Worm (Caenorhabditis elegans) whole organism, L4 larva: ENCODE measurements around the gene dhps-1.

Experiments
- D1046.2 ChIP-seq: fragments of 200-800 bp; sonication (Bioruptor generic); IDR thresholded peaks from 2 replicates; pipeline ENCODE4 v1.3.6; 2022; ENCODE audit warnings: missing genetic modification characterization, missing compliant biosample characterization
- F37D6.2 ChIP-seq: sonication (generic microtip); optimal IDR thresholded peaks from 2 replicates; lab custom pipeline; 2016; ENCODE audit warnings: mild to moderate bottlenecking, missing genetic modification characterization, missing compliant biosample characterization
- F44E2.7 ChIP-seq: fragments of 200-800 bp; sonication (Bioruptor generic); IDR thresholded peaks from 2 replicates; pipeline ENCODE4 v2.1.2; 2022; ENCODE audit warnings: missing genetic modification characterization, missing compliant biosample characterization
- F49E8.2 ChIP-seq: sonication (generic microtip); optimal IDR thresholded peaks from 2 replicates; lab custom pipeline; 2016; ENCODE audit warnings: missing compliant biosample characterization, mild to moderate bottlenecking, missing genetic modification characterization, borderline replicate concordance
- T20F7.1 ChIP-seq: fragments of 200-800 bp; sonication (Bioruptor generic); optimal IDR thresholded peaks from 2 replicates; lab custom pipeline; 2018; ENCODE audit warnings: mild to moderate bottlenecking, missing genetic modification characterization, missing compliant biosample characterization
- Y105C5A.15 ChIP-seq: fragments of 200-800 bp; sonication (Bioruptor generic); IDR thresholded peaks from 2 replicates; pipeline ENCODE4 v1.3.6; 2022; ENCODE audit warnings: missing genetic modification characterization, missing compliant biosample characterization
- ZK337.2 ChIP-seq: fragments of 200-800 bp; sonication (Bioruptor generic); IDR thresholded peaks from 2 replicates; pipeline ENCODE4 v1.3.6; 2022; ENCODE audit warnings: missing genetic modification reagents, missing genetic modification characterization, missing compliant biosample characterization
- arid-1 ChIP-seq: fragments of 200-800 bp; sonication (Bioruptor generic); conservative IDR thresholded peaks from 2 replicates; pipeline ENCODE4 v1.3.6; 2022; ENCODE audit warnings: missing genetic modification reagents, missing genetic modification characterization, missing compliant biosample characterization
- attf-4 ChIP-seq: sonication (generic microtip); optimal IDR thresholded peaks from 3 replicates; lab custom pipeline; 2017; ENCODE audit warnings: missing biosample characterization, missing genetic modification characterization
- ceh-44 ChIP-seq: fragments of 200-800 bp; sonication (Bioruptor generic); IDR thresholded peaks from 2 replicates; pipeline ENCODE4 v1.3.6; 2022; ENCODE audit warnings: missing genetic modification reagents, missing genetic modification characterization, missing compliant biosample characterization
- ceh-62 ChIP-seq: sonication (generic microtip); optimal IDR thresholded peaks from 2 replicates; lab custom pipeline; 2017; ENCODE audit warnings: missing biosample characterization, missing genetic modification characterization
- cey-2 ChIP-seq: sonication (generic microtip); optimal IDR thresholded peaks from 3 replicates; lab custom pipeline; 2017; ENCODE audit warnings: missing genetic modification characterization, mild to moderate bottlenecking, missing compliant biosample characterization, antibody characterized with exemption, borderline replicate concordance; ENCODE audit not compliant: insufficient read depth
- daf-16 ChIP-seq, 3 experiments: sonication (generic microtip); optimal IDR thresholded peaks; 2 replicates each; lab custom pipeline; 2016 to 2017; ENCODE audit warnings: missing genetic modification characterization in 3 of 3, missing genetic modification reagents in 3 of 3, mild to moderate bottlenecking in 2 of 3, missing compliant biosample characterization in 2 of 3, missing biosample characterization in 1 of 3, moderate library complexity in 1 of 3
- daf-19 ChIP-seq: fragments of 200-800 bp; sonication (Bioruptor generic); conservative IDR thresholded peaks from 2 replicates; pipeline ENCODE4 v1.3.6; 2022; ENCODE audit warnings: missing genetic modification characterization, missing compliant biosample characterization
- dmd-8 ChIP-seq: fragments of 200-800 bp; sonication (Bioruptor generic); IDR thresholded peaks from 2 replicates; pipeline ENCODE4 v1.3.6; 2022; ENCODE audit warnings: missing genetic modification characterization, missing compliant biosample characterization
- dmd-9 ChIP-seq: fragments of 200-800 bp; sonication (Bioruptor generic); IDR thresholded peaks from 2 replicates; pipeline ENCODE4 v1.3.6; 2022; ENCODE audit warnings: missing genetic modification reagents, missing genetic modification characterization, missing compliant biosample characterization
- duxl-1 ChIP-seq: sonication (generic microtip); optimal IDR thresholded peaks from 2 replicates; lab custom pipeline; 2016; ENCODE audit warnings: mild to moderate bottlenecking, missing genetic modification characterization, moderate library complexity, missing compliant biosample characterization; ENCODE audit not compliant: poor library complexity
- dve-1 ChIP-seq: sonication (generic microtip); optimal IDR thresholded peaks from 2 replicates; lab custom pipeline; 2017; ENCODE audit warnings: antibody characterized with exemption, mild to moderate bottlenecking, missing genetic modification characterization, missing compliant biosample characterization; ENCODE audit not compliant: insufficient read depth
- egl-27 ChIP-seq: sonication (generic microtip); optimal IDR thresholded peaks from 3 replicates; lab custom pipeline; 2017; ENCODE audit warnings: missing biosample characterization, missing genetic modification reagents, missing genetic modification characterization
- egl-43 ChIP-seq: fragments of 200-800 bp; sonication (Bioruptor generic); IDR thresholded peaks from 2 replicates; pipeline ENCODE4 v1.3.6; 2022; ENCODE audit warnings: missing genetic modification reagents, missing genetic modification characterization, missing compliant biosample characterization
- gei-8 ChIP-seq: fragments of 200-800 bp; sonication (Bioruptor generic); optimal IDR thresholded peaks from 2 replicates; lab custom pipeline; 2018; ENCODE audit warnings: mild to moderate bottlenecking, missing genetic modification characterization, missing compliant biosample characterization
- hif-1 ChIP-seq, 2 experiments: sonication (generic microtip); optimal IDR thresholded peaks; 2 replicates each; lab custom pipeline; 2016 to 2017; ENCODE audit warnings: missing compliant biosample characterization in 2 of 2, missing genetic modification characterization in 2 of 2, missing genetic modification reagents in 2 of 2, missing genotype in 2 of 2, mild to moderate bottlenecking in 1 of 2
- hlh-11 ChIP-seq: fragments of 200-800 bp; sonication (Bioruptor generic); optimal IDR thresholded peaks from 2 replicates; lab custom pipeline; 2018; ENCODE audit warnings: mild to moderate bottlenecking, missing genetic modification characterization, missing compliant biosample characterization
- hlh-30 ChIP-seq: sonication (generic microtip); optimal IDR thresholded peaks from 2 replicates; lab custom pipeline; 2017; ENCODE audit warnings: antibody characterized with exemption, mild to moderate bottlenecking, missing genetic modification characterization, missing compliant biosample characterization; ENCODE audit not compliant: insufficient read depth
- lim-7 ChIP-seq: fragments of 200-800 bp; sonication (Bioruptor generic); IDR thresholded peaks from 2 replicates; pipeline ENCODE4 v1.3.6; 2022; ENCODE audit warnings: missing genetic modification characterization, missing compliant biosample characterization
- lin-38 ChIP-seq: fragments of 200-800 bp; sonication (Bioruptor generic); IDR thresholded peaks from 2 replicates; pipeline ENCODE4 v1.3.6; 2022; ENCODE audit warnings: missing genetic modification reagents, missing genetic modification characterization, missing compliant biosample characterization
- lir-3 ChIP-seq: sonication (generic microtip); optimal IDR thresholded peaks from 2 replicates; lab custom pipeline; 2016; ENCODE audit warnings: mild to moderate bottlenecking, missing genetic modification characterization, missing compliant biosample characterization
- lsy-2 ChIP-seq, 2 experiments: fragments of 150-350 bp in 1 of 2; sonication (generic microtip) in 1 of 2; optimal IDR thresholded peaks; 2 replicates each; lab custom pipeline; 2014 to 2017; ENCODE audit warnings: missing biosample characterization in 2 of 2, missing genetic modification characterization in 2 of 2
- madf-5 ChIP-seq, 2 experiments: fragments of 200-800 bp; sonication (Bioruptor generic); IDR thresholded peaks; 2 replicates each; pipeline ENCODE4 v1.3.6; 2022; ENCODE audit warnings: missing compliant biosample characterization in 2 of 2, missing genetic modification characterization in 2 of 2
- mdt-29 ChIP-seq: fragments of 200-800 bp; sonication (Bioruptor generic); IDR thresholded peaks from 2 replicates; pipeline ENCODE4 v1.3.6; 2022; ENCODE audit warnings: missing genetic modification reagents, missing genetic modification characterization, missing compliant biosample characterization
- mep-1 ChIP-seq: fragments of 150-350 bp; sonication (generic microtip); optimal IDR thresholded peaks from 3 replicates; lab custom pipeline; 2014; ENCODE audit warnings: missing biosample characterization, missing genetic modification characterization
- mes-2 ChIP-seq: sonication (generic microtip); optimal IDR thresholded peaks from 2 replicates; lab custom pipeline; 2016; ENCODE audit warnings: missing genotype, mild to moderate bottlenecking, missing genetic modification characterization, missing compliant biosample characterization; ENCODE audit not compliant: poor library complexity, severe bottlenecking
- nhr-25 ChIP-seq: sonication (generic microtip); optimal IDR thresholded peaks from 2 replicates; lab custom pipeline; 2017; ENCODE audit warnings: missing genetic modification characterization, mild to moderate bottlenecking, missing compliant biosample characterization, antibody characterized with exemption, moderate library complexity, borderline replicate concordance; ENCODE audit not compliant: insufficient read depth
- nhr-28 ChIP-seq: fragments of 150-350 bp; optimal IDR thresholded peaks from 2 replicates; lab custom pipeline; 2014; ENCODE audit warnings: missing biosample characterization, missing genetic modification characterization
- nhr-41 ChIP-seq: fragments of 200-800 bp; sonication (Bioruptor generic); IDR thresholded peaks from 2 replicates; pipeline ENCODE4 v1.3.6; 2022; ENCODE audit warnings: missing genetic modification reagents, missing genetic modification characterization, missing compliant biosample characterization
- nhr-42 ChIP-seq: fragments of 200-800 bp; sonication (Bioruptor generic); IDR thresholded peaks from 2 replicates; pipeline ENCODE4 v1.3.6; 2022; ENCODE audit warnings: missing genetic modification characterization, missing compliant biosample characterization
- nhr-76 ChIP-seq: fragments of 150-350 bp; optimal IDR thresholded peaks from 2 replicates; lab custom pipeline; 2014; ENCODE audit warnings: missing biosample characterization, missing genetic modification characterization
- pha-4 ChIP-seq, 2 experiments: fragments of 150-350 bp in 1 of 2; fragments of 200-800 bp in 1 of 2; sonication (Bioruptor generic) in 1 of 2; IDR thresholded peaks in 1 of 2; optimal IDR thresholded peaks in 1 of 2; 2 replicates each; pipeline versions ENCODE4 v1.3.6 to Lab custom; 2014 to 2022; ENCODE audit warnings: missing genetic modification characterization in 2 of 2, missing genetic modification reagents in 2 of 2, missing biosample characterization in 1 of 2, missing compliant biosample characterization in 1 of 2
- php-3 ChIP-seq: fragments of 200-800 bp; sonication (Bioruptor generic); IDR thresholded peaks from 2 replicates; pipeline ENCODE4 v1.3.6; 2022; ENCODE audit warnings: missing genetic modification reagents, missing genetic modification characterization, missing compliant biosample characterization
- pqm-1 ChIP-seq: sonication (generic microtip); optimal IDR thresholded peaks from 2 replicates; lab custom pipeline; 2017; ENCODE audit warnings: missing biosample characterization, missing genetic modification characterization
- skn-1 ChIP-seq: fragments of 150-350 bp; optimal IDR thresholded peaks from 2 replicates; lab custom pipeline; 2014; ENCODE audit warnings: missing biosample characterization, missing genetic modification characterization
- tag-97 ChIP-seq: fragments of 200-800 bp; sonication (Bioruptor generic); IDR thresholded peaks from 2 replicates; pipeline ENCODE4 v1.3.6; 2022; ENCODE audit warnings: missing genetic modification characterization, missing compliant biosample characterization
- unc-62 ChIP-seq, 3 experiments: fragments of 150-350 bp in 1 of 3; sonication (generic microtip); optimal IDR thresholded peaks in 2 of 3; peaks in 1 of 3; 1 replicate in 1 of 3; 2 replicates in 2 of 3; lab custom pipeline; 2014 to 2017; ENCODE audit warnings: missing biosample characterization in 3 of 3, missing genetic modification characterization in 3 of 3, missing genetic modification reagents in 3 of 3, missing genotype in 1 of 3
- vab-7 ChIP-seq: fragments of 200-800 bp; sonication (Bioruptor generic); IDR thresholded peaks from 2 replicates; pipeline ENCODE4 v1.3.6; 2022; ENCODE audit warnings: missing genetic modification reagents, missing genetic modification characterization, missing compliant biosample characterization
- zfp-2 ChIP-seq: sonication (generic microtip); optimal IDR thresholded peaks from 2 replicates; lab custom pipeline; 2016; ENCODE audit warnings: mild to moderate bottlenecking, missing genetic modification characterization, missing compliant biosample characterization
- zip-11 ChIP-seq: fragments of 200-800 bp; sonication (Bioruptor generic); IDR thresholded peaks from 2 replicates; pipeline ENCODE4 v1.3.6; 2022; ENCODE audit warnings: missing genetic modification characterization, missing compliant biosample characterization
- zip-2 ChIP-seq: fragments of 150-350 bp; optimal IDR thresholded peaks from 2 replicates; lab custom pipeline; 2014; ENCODE audit warnings: missing biosample characterization, missing genetic modification characterization
- ztf-11 ChIP-seq: fragments of 150-350 bp; optimal IDR thresholded peaks from 2 replicates; lab custom pipeline; 2014; ENCODE audit warnings: missing biosample characterization, missing genetic modification characterization

dhps-1 gene

DNA sequence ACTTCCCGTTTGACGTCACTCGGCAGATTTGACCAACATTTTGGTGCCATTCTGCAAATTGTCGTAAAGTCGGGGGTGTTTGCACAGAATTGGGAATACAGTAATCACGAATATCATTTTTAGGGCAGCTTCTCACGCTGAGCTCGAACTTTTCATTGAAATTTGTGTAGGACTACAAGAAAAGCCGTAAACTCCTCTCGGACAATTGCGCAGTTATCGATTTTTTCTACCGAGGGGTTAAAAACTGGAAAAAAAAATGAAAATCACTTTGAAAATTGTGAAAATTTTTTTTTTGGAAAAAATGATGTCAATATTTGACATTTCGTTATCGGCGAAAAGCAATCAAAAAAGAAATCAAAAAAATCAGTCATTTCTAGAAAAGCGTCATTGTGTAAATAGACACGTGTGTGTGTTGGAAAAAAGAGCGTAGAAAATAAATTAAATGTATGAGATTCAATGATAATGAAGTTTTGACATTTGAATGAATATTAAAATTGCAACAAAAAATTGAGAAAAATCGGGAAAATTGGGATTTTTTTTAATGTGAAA is 35.0 kb downstream of the dhps-1 start, which contains the start of gene Y17G7B.8:
Gene Y17G7B.8, minus strand, starts transcription at position 51 of the 549 bp plus-strand sequence.
- TF ChIP-seq php-3 (peak; percentile 91), daf-19 (GFP tag; lab: Robert Waterston, UW) (no peak), lir-3 (tag; lab: Kevin White, UChicago) (no peak), ceh-62 (tag; lab: Kevin White, UChicago) (no peak), nhr-25 (tag; lab: Kevin White, UChicago) (no peak), egl-27 (tag; lab: Kevin White, UChicago) (no peak), hif-1 (tag; optimal IDR thresholded peaks at IDR 0.05; lab: Kevin White, UChicago) (peak in 1 of 2 experiments; percentile 21), D1046.2 (GFP tag; lab: Robert Waterston, UW) (no peak), F44E2.7 (no peak), zip-11 (no peak), pha-4 (GFP tag; IDR thresholded peaks at IDR 0.05; lab: Robert Waterston, UW) (no peak), pha-4 (tag; optimal IDR thresholded peaks at IDR 0.05; lab: Kevin White, UChicago) (peak; percentile 74), Y105C5A.15 (GFP tag; lab: Robert Waterston, UW) (no peak), zip-2 (tag; lab: Kevin White, UChicago) (no peak), lim-7 (no peak), nhr-28 (tag; lab: Kevin White, UChicago) (peak; percentile 61), tag-97 (no peak), dmd-8 (GFP tag; lab: Robert Waterston, UW) (no peak), vab-7 (GFP tag; lab: Robert Waterston, UW) (no peak), daf-16 (GFP tag; optimal IDR thresholded peaks at IDR 0.05; lab: Kevin White, UChicago) (no peak), daf-16 (tag; optimal IDR thresholded peaks at IDR 0.05; lab: Kevin White, UChicago) (peak; percentile 87), lsy-2 (tag; optimal IDR thresholded peaks at IDR 0.05; lab: Kevin White, UChicago) (no peak), madf-5 (GFP tag; IDR thresholded peaks at IDR 0.05; lab: Robert Waterston, UW) (no peak), nhr-42 (no peak), nhr-76 (no peak), F49E8.2 (tag; lab: Kevin White, UChicago) (no peak), hlh-30 (tag; lab: Kevin White, UChicago) (peak; percentile 42), dmd-9 (GFP tag; lab: Robert Waterston, UW) (no peak), T20F7.1 (GFP tag; lab: Kevin White, UChicago) (no peak), cey-2 (tag; lab: Kevin White, UChicago) (no peak), dve-1 (tag; lab: Kevin White, UChicago) (peak; percentile 80), duxl-1 (tag; lab: Kevin White, UChicago) (no peak), egl-43 (GFP tag; lab: Robert Waterston, UW) (no peak), mdt-29 (GFP tag; lab: Robert Waterston, UW) (no peak), mes-2 (tag; lab: Kevin White, UChicago) (no peak), ceh-44 (GFP tag; lab: Robert Waterston, UW) (no peak), F37D6.2 (tag; lab: Kevin White, UChicago) (no peak), zfp-2 (tag; lab: Kevin White, UChicago) (no peak), pqm-1 (tag; lab: Kevin White, UChicago) (peak; percentile 64), skn-1 (no peak), lin-38 (GFP tag; lab: Robert Waterston, UW) (no peak), nhr-41 (GFP tag; lab: Robert Waterston, UW) (no peak), mep-1 (tag; lab: Kevin White, UChicago) (peak; percentile 8), ZK337.2 (GFP tag; lab: Robert Waterston, UW) (no peak), gei-8 (GFP tag; lab: Kevin White, UChicago) (no peak), arid-1 (GFP tag; lab: Robert Waterston, UW) (no peak), unc-62 (GFP tag; optimal IDR thresholded peaks at IDR 0.05 in 1 of 2; lab: Kevin White, UChicago) (peak in 1 of 2 experiments; percentile 1), unc-62 (tag; optimal IDR thresholded peaks at IDR 0.05; lab: Kevin White, UChicago) (no peak), ztf-11 (tag; lab: Kevin White, UChicago) (no peak), hlh-11 (no peak), attf-4 (tag; lab: Kevin White, UChicago) (no peak)
